Fruit fly (Drosophila melanogaster) whole organism, prepupa: Measurements from ENCODE around the gene CG4586.

Experiments used
- CG10631 ChIP-seq: fragments of 200-800 bp; sonication (Bioruptor generic); optimal IDR thresholded peaks from 2 replicates; lab custom pipeline; 2016; ENCODE audit warnings: missing biosample characterization, missing genetic modification characterization
- CG10669 ChIP-seq: fragments of 200-800 bp; sonication (Bioruptor generic); optimal IDR thresholded peaks from 3 replicates; lab custom pipeline; 2018; ENCODE audit warnings: missing biosample characterization, mild to moderate bottlenecking, missing genetic modification characterization, moderate library complexity
- CG11294 ChIP-seq: fragments of 200-800 bp; sonication (Bioruptor generic); IDR thresholded peaks from 2 replicates; pipeline ENCODE4 v1.3.6; 2022; ENCODE audit warnings: missing biosample characterization, missing genetic modification characterization
- CG11762 ChIP-seq: fragments of 200-800 bp; sonication (Bioruptor generic); optimal IDR thresholded peaks from 3 replicates; lab custom pipeline; 2016; ENCODE audit warnings: missing biosample characterization, missing genetic modification characterization; ENCODE audit not compliant: insufficient read depth
- CG15336 ChIP-seq: fragments of 200-800 bp; sonication (Bioruptor generic); IDR thresholded peaks from 2 replicates; pipeline ENCODE4 v1.3.6; 2022; ENCODE audit warnings: missing biosample characterization, missing genetic modification characterization
- CG1621 ChIP-seq: fragments of 200-800 bp; sonication (Bioruptor generic); optimal IDR thresholded peaks from 3 replicates; lab custom pipeline; 2018; ENCODE audit warnings: missing biosample characterization, mild to moderate bottlenecking, missing genetic modification characterization
- CG16779 ChIP-seq: fragments of 200-800 bp; sonication (Bioruptor generic); optimal IDR thresholded peaks from 3 replicates; lab custom pipeline; 2017; ENCODE audit warnings: missing biosample characterization, mild to moderate bottlenecking, missing genetic modification characterization
- CG32006 ChIP-seq: fragments of 200-800 bp; sonication (Bioruptor generic); optimal IDR thresholded peaks from 3 replicates; lab custom pipeline; 2017; ENCODE audit warnings: missing biosample characterization, mild to moderate bottlenecking, missing genetic modification characterization
- CG34406 ChIP-seq: fragments of 200-800 bp; sonication (Bioruptor generic); optimal IDR thresholded peaks from 3 replicates; lab custom pipeline; 2016; ENCODE audit warnings: missing biosample characterization, missing genetic modification characterization
- CG3919 ChIP-seq: fragments of 200-800 bp; sonication (Bioruptor generic); optimal IDR thresholded peaks from 3 replicates; lab custom pipeline; 2016; ENCODE audit warnings: missing biosample characterization, missing genetic modification characterization
- CG4318 ChIP-seq: fragments of 200-800 bp; sonication (Bioruptor generic); optimal IDR thresholded peaks from 3 replicates; lab custom pipeline; 2017; ENCODE audit warnings: missing biosample characterization, mild to moderate bottlenecking, missing genetic modification characterization
- CG6163 ChIP-seq: fragments of 200-800 bp; sonication (Bioruptor generic); IDR thresholded peaks from 3 replicates; pipeline ENCODE4 v1.3.6; 2022; ENCODE audit warnings: missing biosample characterization, missing genetic modification characterization
- CG6276 ChIP-seq: fragments of 200-800 bp; sonication (Bioruptor generic); optimal IDR thresholded peaks from 2 replicates; lab custom pipeline; 2017; ENCODE audit warnings: missing biosample characterization, mild to moderate bottlenecking, missing genetic modification characterization
- CG6792 ChIP-seq: fragments of 200-800 bp; sonication (Bioruptor generic); optimal IDR thresholded peaks from 3 replicates; lab custom pipeline; 2016; ENCODE audit warnings: missing biosample characterization, missing genetic modification characterization
- CG6854 ChIP-seq: fragments of 200-800 bp; sonication (Bioruptor generic); optimal IDR thresholded peaks from 2 replicates; lab custom pipeline; 2017; ENCODE audit warnings: missing biosample characterization, mild to moderate bottlenecking, missing genetic modification characterization
- CG8119 ChIP-seq: fragments of 200-800 bp; sonication (Bioruptor generic); IDR thresholded peaks from 3 replicates; pipeline ENCODE4 v1.3.6; 2022; ENCODE audit warnings: missing biosample characterization, missing genetic modification characterization
- CG8319 ChIP-seq: fragments of 200-800 bp; sonication (Bioruptor generic); optimal IDR thresholded peaks from 3 replicates; lab custom pipeline; 2016; ENCODE audit warnings: missing biosample characterization, missing genetic modification characterization
- CG9139 ChIP-seq: fragments of 200-800 bp; sonication (Bioruptor generic); optimal IDR thresholded peaks from 3 replicates; lab custom pipeline; 2017; ENCODE audit warnings: missing biosample characterization, mild to moderate bottlenecking, missing genetic modification characterization
- Eip78C ChIP-seq: fragments of 200-800 bp; sonication (Bioruptor generic); peaks from one replicate; lab custom pipeline; 2016; ENCODE audit warnings: missing biosample characterization, missing genetic modification characterization
- Gug ChIP-seq: fragments of 200-800 bp; sonication (Bioruptor generic); IDR thresholded peaks from 2 replicates; pipeline ENCODE4 v1.3.6; 2022; ENCODE audit warnings: missing biosample characterization, missing genetic modification characterization
- Hr39 ChIP-seq: fragments of 200-800 bp; sonication (Bioruptor generic); optimal IDR thresholded peaks from 2 replicates; lab custom pipeline; 2016; ENCODE audit warnings: missing biosample characterization, missing genetic modification characterization
- Hr4 ChIP-seq: fragments of 200-800 bp; sonication (Bioruptor generic); optimal IDR thresholded peaks from 3 replicates; lab custom pipeline; 2016; ENCODE audit warnings: missing biosample characterization, missing genetic modification characterization
- Lpt ChIP-seq: fragments of 200-800 bp; sonication (Bioruptor generic); optimal IDR thresholded peaks from 3 replicates; lab custom pipeline; 2016; ENCODE audit warnings: missing biosample characterization, missing genetic modification characterization
- Met ChIP-seq: fragments of 200-800 bp; sonication (Bioruptor generic); optimal IDR thresholded peaks from 3 replicates; lab custom pipeline; 2016; ENCODE audit warnings: missing biosample characterization, missing genetic modification characterization
- OdsH ChIP-seq: fragments of 200-800 bp; sonication (Bioruptor generic); optimal IDR thresholded peaks from 3 replicates; lab custom pipeline; 2016; ENCODE audit warnings: missing biosample characterization, missing genetic modification characterization
- Smox ChIP-seq: fragments of 200-800 bp; sonication (Bioruptor generic); optimal IDR thresholded peaks from 3 replicates; lab custom pipeline; 2016; ENCODE audit warnings: missing biosample characterization, missing genetic modification characterization
- Sox102F ChIP-seq: fragments of 200-800 bp; sonication (Bioruptor generic); optimal IDR thresholded peaks from 2 replicates; lab custom pipeline; 2016; ENCODE audit warnings: missing biosample characterization, mild to moderate bottlenecking, missing genetic modification characterization
- Sox14 ChIP-seq: fragments of 200-800 bp; sonication (Bioruptor generic); optimal IDR thresholded peaks from 3 replicates; lab custom pipeline; 2016; ENCODE audit warnings: missing biosample characterization, missing genetic modification characterization
- achi ChIP-seq: fragments of 200-800 bp; sonication (Bioruptor generic); optimal IDR thresholded peaks from 3 replicates; lab custom pipeline; 2016; ENCODE audit warnings: missing biosample characterization, missing genetic modification characterization
- acj6 ChIP-seq: fragments of 200-800 bp; sonication (Bioruptor generic); optimal IDR thresholded peaks from 3 replicates; lab custom pipeline; 2016; ENCODE audit warnings: missing biosample characterization, missing genetic modification characterization
- cyc ChIP-seq: fragments of 200-800 bp; sonication (Bioruptor generic); optimal IDR thresholded peaks from 3 replicates; lab custom pipeline; 2016; ENCODE audit warnings: missing biosample characterization, missing genetic modification characterization
- dac ChIP-seq: fragments of 200-800 bp; sonication (Bioruptor generic); optimal IDR thresholded peaks from 2 replicates; lab custom pipeline; 2017; ENCODE audit warnings: missing biosample characterization, mild to moderate bottlenecking, missing genetic modification characterization
- dsx ChIP-seq: fragments of 200-800 bp; optimal IDR thresholded peaks from 3 replicates; lab custom pipeline; 2019; ENCODE audit warnings: missing biosample characterization, mild to moderate bottlenecking, missing genetic modification characterization, moderate library complexity; ENCODE audit not compliant: poor library complexity, severe bottlenecking
- eg ChIP-seq: fragments of 200-800 bp; sonication (Bioruptor generic); IDR thresholded peaks from 3 replicates; pipeline ENCODE4 v1.3.6; 2022; ENCODE audit warnings: missing biosample characterization, missing genetic modification characterization
- fd59A ChIP-seq: fragments of 200-800 bp; sonication (Bioruptor generic); optimal IDR thresholded peaks from 2 replicates; lab custom pipeline; 2017; ENCODE audit warnings: missing biosample characterization, mild to moderate bottlenecking, missing genetic modification characterization, missing genetic modification reagents
- fd85E ChIP-seq: fragments of 200-800 bp; sonication (Bioruptor generic); optimal IDR thresholded peaks from 3 replicates; lab custom pipeline; 2016; ENCODE audit warnings: missing biosample characterization, missing genetic modification characterization
- fkh ChIP-seq: fragments of 200-800 bp; sonication (Bioruptor generic); optimal IDR thresholded peaks from 3 replicates; lab custom pipeline; 2017; ENCODE audit warnings: missing biosample characterization, mild to moderate bottlenecking, missing genetic modification characterization, moderate library complexity
- salr ChIP-seq, 2 experiments: fragments of 200-800 bp; sonication (Bioruptor generic); optimal IDR thresholded peaks; 3 replicates each; lab custom pipeline; 2016 to 2018; ENCODE audit warnings: missing biosample characterization in 2 of 2, missing genetic modification characterization in 2 of 2, mild to moderate bottlenecking in 1 of 2
- ss ChIP-seq, 2 experiments: fragments of 200-800 bp; sonication (Bioruptor generic); optimal IDR thresholded peaks; 2 replicates in 1 of 2; 3 replicates in 1 of 2; lab custom pipeline; 2017 to 2018; ENCODE audit warnings: mild to moderate bottlenecking in 2 of 2, missing biosample characterization in 2 of 2, missing genetic modification characterization in 2 of 2, moderate library complexity in 1 of 2
- svp ChIP-seq: fragments of 200-800 bp; sonication (Bioruptor generic); peaks from one replicate; lab custom pipeline; 2016; ENCODE audit warnings: missing biosample characterization, missing genetic modification characterization
- topi ChIP-seq: fragments of 200-800 bp; sonication (Bioruptor generic); optimal IDR thresholded peaks from 3 replicates; lab custom pipeline; 2016; ENCODE audit warnings: missing biosample characterization, missing genetic modification characterization
- vri ChIP-seq: fragments of 200-800 bp; sonication (Bioruptor generic); optimal IDR thresholded peaks from 3 replicates; lab custom pipeline; 2016; ENCODE audit warnings: missing biosample characterization, mild to moderate bottlenecking, missing genetic modification characterization

The CG4586 gene

DNA sequence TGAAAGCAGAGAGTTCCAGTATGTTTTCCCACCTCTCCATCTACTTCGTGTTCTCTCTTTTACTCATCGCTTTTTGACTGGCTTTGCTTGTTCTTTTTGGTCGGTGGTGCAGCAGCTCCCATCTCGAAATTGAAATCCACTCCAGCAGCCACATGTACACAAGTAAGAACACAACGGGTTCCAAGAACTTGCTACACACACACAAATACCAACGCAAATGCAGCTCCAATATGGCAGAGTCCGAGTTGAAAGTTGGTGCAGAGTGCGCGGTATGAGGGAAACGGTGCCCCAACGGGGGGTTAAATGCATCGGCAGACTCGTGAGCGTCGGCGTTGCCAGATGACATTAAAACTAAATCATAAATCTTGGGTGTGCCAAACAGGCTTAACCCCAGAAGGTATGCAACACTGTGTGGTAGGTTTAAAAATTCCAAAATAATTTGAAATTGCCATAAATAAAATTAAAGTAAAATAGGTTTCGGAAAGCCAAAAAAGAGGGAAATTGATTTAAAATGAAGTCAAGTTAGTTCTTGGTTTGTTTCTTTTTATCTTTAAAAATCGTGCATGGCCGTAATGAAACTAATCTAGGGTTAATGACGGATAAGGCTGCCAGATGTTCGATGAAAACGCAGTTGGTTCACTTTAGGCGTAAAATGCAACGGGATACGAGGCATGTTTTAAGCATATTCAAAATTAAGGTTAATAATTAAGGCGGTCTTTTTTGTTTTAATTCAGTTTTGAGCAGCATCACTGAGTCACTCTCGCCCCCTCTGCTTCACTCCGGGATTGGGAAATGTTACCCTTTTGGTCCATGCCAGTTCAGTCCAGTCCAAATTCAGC lies 28.2 kb downstream of the CG4586 start (continued):
- peak; percentile 43 to 79 for TF ChIP-seq ss (GFP tag; optimal IDR thresholded peaks at IDR 0.05; lab: Kevin White, UChicago)
- peak; percentile 38 for TF ChIP-seq CG9139 (GFP tag; lab: Kevin White, UChicago)
- peak; percentile 90 for TF ChIP-seq cyc (GFP tag; lab: Kevin White, UChicago)
- TF ChIP-seq CG10631 (GFP tag; lab: Kevin White, UChicago), result peak; percentile 88
- peak; percentile 56; the same call in 1 of the 2 replicates for TF ChIP-seq CG11294 (GFP tag; lab: Robert Waterston, UW)
- peak; percentile 88 for TF ChIP-seq fd59A (GFP tag; lab: Kevin White, UChicago)
- peak; percentile 79 to 88 for TF ChIP-seq salr (GFP tag; optimal IDR thresholded peaks at IDR 0.05; lab: Kevin White, UChicago)
- TF ChIP-seq OdsH, result peak; percentile 90
- peak; percentile 88 for TF ChIP-seq Met
- peak; percentile 72 for TF ChIP-seq dac (GFP tag; lab: Kevin White, UChicago)
- peak; percentile 82 for TF ChIP-seq CG34406 (GFP tag; lab: Kevin White, UChicago)
- TF ChIP-seq Gug (GFP tag; lab: Robert Waterston, UW), result peak; percentile 71
- peak; percentile 18 for TF ChIP-seq vri (GFP tag; lab: Kevin White, UChicago)
- TF ChIP-seq CG6276, result peak; percentile 54
- peak; percentile 82 for TF ChIP-seq CG1621 (tag; lab: Kevin White, UChicago)
- peak; percentile 82 for TF ChIP-seq dsx (GFP tag; lab: Kevin White, UChicago)
- peak; percentile 88 for TF ChIP-seq acj6 (GFP tag; lab: Kevin White, UChicago)
- TF ChIP-seq CG4318, result peak; percentile 74
- peak; percentile 87 for TF ChIP-seq achi (GFP tag; lab: Kevin White, UChicago)

DNA sequence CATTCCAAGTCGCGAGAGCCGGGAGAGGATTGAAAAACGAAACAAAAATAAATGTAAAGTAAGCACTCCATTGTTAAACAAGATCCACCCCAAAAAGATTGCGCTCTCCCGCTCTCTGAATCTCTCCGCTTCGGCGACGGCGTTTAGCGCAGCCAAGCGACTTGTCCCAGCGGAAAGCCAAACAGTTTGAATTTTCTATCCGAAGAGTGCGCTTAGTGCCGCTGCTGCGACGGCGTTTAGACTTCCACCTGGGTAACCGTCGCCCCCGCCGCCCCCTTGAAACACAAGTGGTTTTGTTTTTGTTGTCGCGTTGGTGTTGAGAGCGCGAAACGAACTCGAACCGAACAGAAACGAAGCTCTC lies 28.8 kb downstream of the CG4586 start, which contains the start of gene Inx2:
Gene Inx2, plus strand, starts transcription at position 181 of the 361 bp plus-strand sequence.
- TF ChIP-seq vri (GFP tag; lab: Kevin White, UChicago) (peak; percentile 65), CG8319 (GFP tag; lab: Kevin White, UChicago) (no peak), CG1621 (tag; lab: Kevin White, UChicago) (peak; percentile 17), CG6163 (GFP tag; lab: Robert Waterston, UW) (peak; percentile 74; the same call in 2 of the 3 replicates), CG15336 (peak; percentile 48; the same call in 1 of the 2 replicates), topi (GFP tag; lab: Kevin White, UChicago) (no peak), svp (peak; percentile 59), ss (GFP tag; optimal IDR thresholded peaks at IDR 0.05; lab: Kevin White, UChicago) (peak; percentile 25 to 29), achi (GFP tag; lab: Kevin White, UChicago) (no peak), fkh (GFP tag; lab: Kevin White, UChicago) (peak; percentile 71), Smox (no peak), fd85E (GFP tag; lab: Kevin White, UChicago) (peak; percentile 15), CG16779 (no peak), Sox14 (GFP tag; lab: Kevin White, UChicago) (peak; percentile 22), CG8119 (peak; percentile 71), Lpt (GFP tag; lab: Kevin White, UChicago) (peak; percentile 24), Hr39 (no peak), CG11762 (no peak), CG32006 (no peak), Hr4 (no peak), CG6276 (peak; percentile 5), dsx (GFP tag; lab: Kevin White, UChicago) (peak; percentile 39), CG9139 (GFP tag; lab: Kevin White, UChicago) (peak; percentile 42), eg (GFP tag; lab: Robert Waterston, UW) (peak; percentile 62; the same call in 1 of the 3 replicates), salr (GFP tag; optimal IDR thresholded peaks at IDR 0.05; lab: Kevin White, UChicago) (no peak), CG6792 (no peak), CG6854 (GFP tag; lab: Kevin White, UChicago) (peak; percentile 79), Sox102F (GFP tag; lab: Kevin White, UChicago) (peak; percentile 22), Gug (GFP tag; lab: Robert Waterston, UW) (0 out of 2 replicates have a peak, but pooled peaks have one; percentile 8), Eip78C (GFP tag; lab: Kevin White, UChicago) (peak; percentile 32), cyc (GFP tag; lab: Kevin White, UChicago) (no peak), CG3919 (peak; percentile 13), CG10669 (GFP tag; lab: Kevin White, UChicago) (no peak)
